Worm (Caenorhabditis elegans): Measurements from ENCODE around the gene kin-29.
A peak's percentile ranks its signal among the peaks of the same experiment; 100 is the strongest.

DNA sequence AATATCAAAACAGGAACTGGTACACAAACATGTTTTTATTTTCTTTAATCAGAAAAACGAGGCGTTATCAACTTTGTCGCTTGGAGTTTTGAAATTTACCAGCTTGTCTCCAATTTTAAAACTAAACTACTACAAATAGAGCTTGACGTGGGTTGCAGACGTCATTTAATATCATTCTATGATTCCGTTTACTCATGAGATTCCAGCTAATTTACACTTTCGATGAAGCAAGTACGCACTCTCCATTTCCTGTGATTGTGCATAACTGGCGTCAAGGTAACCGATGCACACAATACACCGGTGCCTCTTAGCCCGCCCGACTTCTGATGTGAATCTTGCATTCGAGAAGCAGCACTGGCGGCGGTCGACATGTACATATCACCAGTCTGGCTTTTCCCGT is 33.3 kb downstream of the kin-29 start:
- no peak for TF ChIP-seq pqm-1 (tag; optimal IDR thresholded peaks at IDR 0.05)
- no peak for TF ChIP-seq nhr-77 (tag; optimal IDR thresholded peaks at IDR 0.05)
- TF ChIP-seq egl-27 (tag; optimal IDR thresholded peaks at IDR 0.05), result no peak
- no peak for TF ChIP-seq aly-2 (tag; optimal IDR thresholded peaks at IDR 0.05)
- no peak for TF ChIP-seq unc-39 (tag; optimal IDR thresholded peaks at IDR 0.05)
- no peak for TF ChIP-seq Y105C5A.15 (GFP tag; IDR thresholded peaks at IDR 0.05)
- TF ChIP-seq jun-1 (tag; optimal IDR thresholded peaks at IDR 0.05), result no peak
- TF ChIP-seq daf-16 (GFP tag; optimal IDR thresholded peaks at IDR 0.05), result no peak
- no peak for TF ChIP-seq daf-16 (tag; optimal IDR thresholded peaks at IDR 0.05)
- peak; percentile 35 for TF ChIP-seq nhr-11 (tag; optimal IDR thresholded peaks at IDR 0.05)
- no peak for TF ChIP-seq ceh-82 (tag; optimal IDR thresholded peaks at IDR 0.05)
- TF ChIP-seq mxl-3 (GFP tag; optimal IDR thresholded peaks at IDR 0.05), result no peak
- no peak for TF ChIP-seq nhr-6 (tag; optimal IDR thresholded peaks at IDR 0.05)

Data from whole organism, L4 larva.